Fruit fly (Drosophila melanogaster) whole organism: ENCODE measurements around the gene CG31343.

Experiments
- Dll ChIP-seq: fragments of >200 bp; optimal IDR thresholded peaks from 2 replicates; lab custom pipeline; 2017
- EcR ChIP-seq, 2 experiments: fragments of >200 bp; optimal IDR thresholded peaks; 2 replicates each; lab custom pipeline; 2017; ENCODE audit warnings: missing biosample characterization in 2 of 2, missing genetic modification characterization in 2 of 2, missing genetic modification reagents in 2 of 2
- pan ChIP-seq: fragments of >200 bp; optimal IDR thresholded peaks from 2 replicates; lab custom pipeline; 2017
- psq ChIP-seq: fragments of >200 bp; optimal IDR thresholded peaks from 2 replicates; lab custom pipeline; 2017

- TF ChIP-seq EcR (GFP tag; optimal IDR thresholded peaks at IDR 0.05; lab: Kevin White, UChicago) (no peak), psq (lab: Kevin White, UChicago) (no peak), Dll (lab: Kevin White, UChicago) (no peak), pan (lab: Kevin White, UChicago) (no peak)
Observed at dm6 chr3R:21769218-21769617, 24.2 kb downstream of the CG31343 start, which contains the start of gene Burs.
